Fruit fly (Drosophila melanogaster) whole organism, embryonic: ENCODE measurements around the gene wam.

Source experiments
- Bteb2 ChIP-seq: fragments of 200-800 bp; sonication (Bioruptor generic); optimal IDR thresholded peaks from 2 replicates; lab custom pipeline; 2016; ENCODE audit warnings: missing biosample characterization, missing genetic modification characterization
- CG10462 ChIP-seq: fragments of 200-800 bp; sonication (Bioruptor generic); optimal IDR thresholded peaks from 2 replicates; lab custom pipeline; 2016; ENCODE audit warnings: missing biosample characterization, missing genetic modification characterization
- CG10959 ChIP-seq: fragments of 200-800 bp; sonication (Bioruptor generic); IDR thresholded peaks from 2 replicates; pipeline ENCODE4 v1.3.6; 2022; ENCODE audit warnings: missing biosample characterization, missing genetic modification characterization
- CG14014 ChIP-seq: fragments of 200-800 bp; sonication (Bioruptor generic); IDR thresholded peaks from 2 replicates; pipeline ENCODE4 v1.3.6; 2022; ENCODE audit warnings: missing biosample characterization, missing genetic modification characterization
- CG14050 ChIP-seq: fragments of 200-800 bp; sonication (Bioruptor generic); IDR thresholded peaks from 3 replicates; pipeline ENCODE4 v1.3.6; 2022; ENCODE audit warnings: missing biosample characterization, missing genetic modification characterization
- CG14710 ChIP-seq: fragments of 200-800 bp; sonication (Bioruptor generic); optimal IDR thresholded peaks from 3 replicates; lab custom pipeline; 2019; ENCODE audit warnings: missing biosample characterization, mild to moderate bottlenecking, missing genetic modification characterization, moderate library complexity
- CG15269 ChIP-seq: fragments of 200-800 bp; sonication (Bioruptor generic); optimal IDR thresholded peaks from 2 replicates; lab custom pipeline; 2018; ENCODE audit warnings: missing biosample characterization, mild to moderate bottlenecking, missing genetic modification characterization, moderate library complexity
- CG18476 ChIP-seq: fragments of 200-800 bp; sonication (Bioruptor generic); optimal IDR thresholded peaks from 2 replicates; lab custom pipeline; 2016; ENCODE audit warnings: missing biosample characterization, mild to moderate bottlenecking, missing genetic modification characterization
- CG18599 ChIP-seq: fragments of 200-800 bp; sonication (Bioruptor generic); optimal IDR thresholded peaks from 3 replicates; lab custom pipeline; 2017; ENCODE audit warnings: missing biosample characterization, missing genetic modification characterization, mild to moderate bottlenecking, moderate library complexity, missing genetic modification reagents
- CG2129 ChIP-seq: fragments of 200-800 bp; sonication (Bioruptor generic); IDR thresholded peaks from 2 replicates; pipeline ENCODE4 v1.3.6; 2022; ENCODE audit warnings: missing biosample characterization, missing genetic modification characterization; ENCODE audit not compliant: partially characterized antibody
- CG2202 ChIP-seq: fragments of 200-800 bp; sonication (Bioruptor generic); optimal IDR thresholded peaks from 2 replicates; lab custom pipeline; 2018; ENCODE audit warnings: missing biosample characterization, mild to moderate bottlenecking, missing genetic modification characterization
- CG30403 ChIP-seq: fragments of 200-800 bp; sonication (Bioruptor generic); optimal IDR thresholded peaks from 3 replicates; lab custom pipeline; 2016; ENCODE audit warnings: missing biosample characterization, missing genetic modification characterization
- CG32767 ChIP-seq: fragments of 200-800 bp; sonication (Bioruptor generic); IDR thresholded peaks from 2 replicates; pipeline ENCODE4 v1.3.6; 2022; ENCODE audit warnings: missing biosample characterization, missing genetic modification characterization
- CG3995 ChIP-seq: fragments of 200-800 bp; sonication (Bioruptor generic); optimal IDR thresholded peaks from 3 replicates; lab custom pipeline; 2016; ENCODE audit warnings: missing biosample characterization, missing genetic modification characterization
- CG42726 ChIP-seq: fragments of 200-800 bp; sonication (Bioruptor generic); IDR thresholded peaks from 2 replicates; pipeline ENCODE4 v1.3.6; 2022; ENCODE audit warnings: missing biosample characterization, missing genetic modification characterization; ENCODE audit not compliant: partially characterized antibody
- CG5180 ChIP-seq: fragments of 200-800 bp; sonication (Bioruptor generic); optimal IDR thresholded peaks from 3 replicates; lab custom pipeline; 2017; ENCODE audit warnings: missing biosample characterization, missing genetic modification characterization, mild to moderate bottlenecking, moderate library complexity, missing genetic modification reagents
- CG5245 ChIP-seq: fragments of 200-800 bp; sonication (Bioruptor generic); optimal IDR thresholded peaks from 3 replicates; lab custom pipeline; 2016; ENCODE audit warnings: missing biosample characterization, missing genetic modification characterization
- CG6689 ChIP-seq: fragments of 200-800 bp; sonication (Bioruptor generic); IDR thresholded peaks from 2 replicates; pipeline ENCODE4 v1.3.6; 2022; ENCODE audit warnings: missing biosample characterization, missing genetic modification characterization
- CG7786 ChIP-seq: fragments of 200-800 bp; sonication (Bioruptor generic); optimal IDR thresholded peaks from 2 replicates; lab custom pipeline; 2016; ENCODE audit warnings: missing biosample characterization, missing genetic modification characterization
- CG8765 ChIP-seq: fragments of 200-800 bp; sonication (Bioruptor generic); IDR thresholded peaks from 2 replicates; pipeline ENCODE4 v1.3.6; 2022; ENCODE audit warnings: missing biosample characterization, missing genetic modification characterization
- CG8944 ChIP-seq: fragments of 200-800 bp; sonication (Bioruptor generic); optimal IDR thresholded peaks from 3 replicates; lab custom pipeline; 2016; ENCODE audit warnings: missing biosample characterization, missing genetic modification characterization
- CG9215 ChIP-seq: fragments of 200-800 bp; sonication (Bioruptor generic); IDR thresholded peaks from 2 replicates; pipeline ENCODE4 v1.3.6; 2022; ENCODE audit warnings: missing biosample characterization, missing genetic modification characterization
- CG9609 ChIP-seq: fragments of 200-800 bp; sonication (Bioruptor generic); optimal IDR thresholded peaks from 3 replicates; lab custom pipeline; 2016; ENCODE audit warnings: missing biosample characterization, missing genetic modification characterization
- E2f1 ChIP-seq: fragments of 200-800 bp; sonication (Bioruptor generic); IDR thresholded peaks from 2 replicates; pipeline ENCODE4 v1.3.6; 2022; ENCODE audit warnings: missing biosample characterization, missing genetic modification characterization
- Ets97D ChIP-seq: fragments of 200-800 bp; sonication (Bioruptor generic); optimal IDR thresholded peaks from 3 replicates; lab custom pipeline; 2016; ENCODE audit warnings: missing biosample characterization, missing genetic modification characterization
- HLH3B ChIP-seq: fragments of 200-800 bp; sonication (Bioruptor generic); IDR thresholded peaks from 2 replicates; pipeline ENCODE4 v1.3.6; 2022; ENCODE audit warnings: missing biosample characterization, missing genetic modification characterization
- Hand ChIP-seq: fragments of 200-800 bp; sonication (Bioruptor generic); optimal IDR thresholded peaks from 2 replicates; lab custom pipeline; 2017; ENCODE audit warnings: mild to moderate bottlenecking, missing biosample characterization, missing genetic modification reagents, missing genetic modification characterization
- Hey ChIP-seq: fragments of 200-800 bp; sonication (Bioruptor generic); optimal IDR thresholded peaks from 3 replicates; lab custom pipeline; 2018; ENCODE audit warnings: missing biosample characterization, mild to moderate bottlenecking, missing genetic modification characterization
- MESR4 ChIP-seq: fragments of 200-800 bp; sonication (Bioruptor generic); optimal IDR thresholded peaks from 2 replicates; lab custom pipeline; 2018; ENCODE audit warnings: missing biosample characterization, mild to moderate bottlenecking, missing genetic modification characterization, moderate library complexity
- Nf-YA ChIP-seq: fragments of 200-800 bp; sonication (Bioruptor generic); IDR thresholded peaks from 2 replicates; pipeline ENCODE4 v1.3.6; 2022; ENCODE audit warnings: missing biosample characterization, missing genetic modification characterization
- Scr ChIP-seq: fragments of 200-800 bp; sonication (Bioruptor generic); IDR thresholded peaks from 2 replicates; pipeline ENCODE4 v1.3.6; 2022; ENCODE audit warnings: missing biosample characterization, missing genetic modification characterization; ENCODE audit not compliant: partially characterized antibody
- Sry-β ChIP-seq: fragments of 200-800 bp; sonication (Bioruptor generic); optimal IDR thresholded peaks from 2 replicates; lab custom pipeline; 2018; ENCODE audit warnings: missing biosample characterization, mild to moderate bottlenecking, missing genetic modification characterization, moderate library complexity
- ab ChIP-seq: fragments of 200-800 bp; sonication (Bioruptor generic); optimal IDR thresholded peaks from 2 replicates; lab custom pipeline; 2016; ENCODE audit warnings: missing biosample characterization, missing genetic modification characterization
- bab2 ChIP-seq: fragments of 200-800 bp; sonication (Bioruptor generic); optimal IDR thresholded peaks from 2 replicates; lab custom pipeline; 2016; ENCODE audit warnings: missing biosample characterization, missing genetic modification characterization
- br ChIP-seq: fragments of >200 bp; optimal IDR thresholded peaks from 2 replicates; lab custom pipeline; 2017
- cas ChIP-seq: fragments of 200-800 bp; sonication (Bioruptor generic); IDR thresholded peaks from 2 replicates; pipeline ENCODE4 v1.3.6; 2022; ENCODE audit warnings: missing biosample characterization, missing genetic modification characterization
- cato ChIP-seq: fragments of 200-800 bp; sonication (Bioruptor generic); optimal IDR thresholded peaks from 2 replicates; lab custom pipeline; 2016; ENCODE audit warnings: missing biosample characterization, missing genetic modification characterization, borderline replicate concordance
- crc ChIP-seq: fragments of 200-800 bp; sonication (Bioruptor generic); optimal IDR thresholded peaks from 2 replicates; lab custom pipeline; 2016; ENCODE audit warnings: missing biosample characterization, missing genetic modification characterization
- dmrt11E ChIP-seq: fragments of 200-800 bp; sonication (Bioruptor generic); optimal IDR thresholded peaks from 3 replicates; lab custom pipeline; 2018; ENCODE audit warnings: missing biosample characterization, mild to moderate bottlenecking, missing genetic modification characterization, moderate library complexity
- emc ChIP-seq: fragments of 200-800 bp; sonication (Bioruptor generic); optimal IDR thresholded peaks from 2 replicates; lab custom pipeline; 2016; ENCODE audit warnings: missing biosample characterization, missing genetic modification characterization
- ewg ChIP-seq: fragments of 200-800 bp; sonication (Bioruptor generic); optimal IDR thresholded peaks from 3 replicates; lab custom pipeline; 2017; ENCODE audit warnings: mild to moderate bottlenecking, missing biosample characterization, missing genetic modification reagents, missing genetic modification characterization
- fd102C ChIP-seq: fragments of 200-800 bp; sonication (Bioruptor generic); optimal IDR thresholded peaks from 2 replicates; lab custom pipeline; 2018; ENCODE audit warnings: missing biosample characterization, mild to moderate bottlenecking, missing genetic modification characterization, moderate library complexity
- h ChIP-seq: fragments of >200 bp; optimal IDR thresholded peaks from 2 replicates; lab custom pipeline; 2017
- her ChIP-seq: fragments of 200-800 bp; sonication (Bioruptor generic); optimal IDR thresholded peaks from 2 replicates; lab custom pipeline; 2016; ENCODE audit warnings: missing biosample characterization, missing genetic modification characterization
- kay ChIP-seq: fragments of 200-800 bp; sonication (Bioruptor generic); optimal IDR thresholded peaks from 2 replicates; lab custom pipeline; 2016; ENCODE audit warnings: missing biosample characterization, missing genetic modification characterization
- p53 ChIP-seq: fragments of 200-800 bp; sonication (Bioruptor generic); optimal IDR thresholded peaks from 2 replicates; lab custom pipeline; 2016; ENCODE audit warnings: missing biosample characterization, missing genetic modification characterization
- pb ChIP-seq: fragments of 200-800 bp; sonication (Bioruptor generic); optimal IDR thresholded peaks from 3 replicates; lab custom pipeline; 2016; ENCODE audit warnings: missing biosample characterization, missing genetic modification characterization
- peb ChIP-seq: fragments of 200-800 bp; sonication (Bioruptor generic); IDR thresholded peaks from 2 replicates; pipeline ENCODE4 v1.3.6; 2022; ENCODE audit warnings: missing biosample characterization, missing genetic modification characterization
- schlank ChIP-seq: fragments of 200-800 bp; sonication (Bioruptor generic); optimal IDR thresholded peaks from 2 replicates; lab custom pipeline; 2018; ENCODE audit warnings: missing biosample characterization, mild to moderate bottlenecking, missing genetic modification characterization
- tio ChIP-seq: fragments of 200-800 bp; sonication (Bioruptor generic); optimal IDR thresholded peaks from 2 replicates; lab custom pipeline; 2017; ENCODE audit warnings: missing biosample characterization, missing genetic modification characterization, inconsistent platforms
- usp ChIP-seq: fragments of >200 bp; optimal IDR thresholded peaks from 2 replicates; lab custom pipeline; 2017; ENCODE audit warnings: missing biosample characterization, missing genetic modification characterization
- zf30C ChIP-seq: fragments of 200-800 bp; sonication (Bioruptor generic); optimal IDR thresholded peaks from 3 replicates; lab custom pipeline; 2018; ENCODE audit warnings: missing biosample characterization, mild to moderate bottlenecking, missing genetic modification characterization

The wam gene

dm6 chr3R:23326292-23326691, 38.4 kb upstream of the wam start (continued):
- peak; percentile 77 for TF ChIP-seq kay
- peak; percentile 69 for TF ChIP-seq ewg (GFP tag; lab: Kevin White, UChicago)
- TF ChIP-seq CG18599 (GFP tag; lab: Kevin White, UChicago), result peak; percentile 86
- TF ChIP-seq Nf-YA (GFP tag; lab: Robert Waterston, UW), result peak; percentile 57
- peak; percentile 51; the same call in 1 of the 3 replicates for TF ChIP-seq CG14050
- TF ChIP-seq ab (GFP tag; lab: Kevin White, UChicago), result peak; percentile 83
- TF ChIP-seq Hey (tag; lab: Kevin White, UChicago), result no peak
- TF ChIP-seq CG6689 (GFP tag; lab: Robert Waterston, UW), result peak; percentile 80
- TF ChIP-seq CG14710, result peak; percentile 89
- peak; percentile 40 for TF ChIP-seq p53
- TF ChIP-seq pb, result peak; percentile 85
- TF ChIP-seq her (GFP tag; lab: Kevin White, UChicago), result peak; percentile 85
- TF ChIP-seq bab2 (GFP tag; lab: Kevin White, UChicago), result peak; percentile 82
- TF ChIP-seq Sry-β, result peak; percentile 35
- no peak for TF ChIP-seq CG2129 (GFP tag; lab: Robert Waterston, UW)
- peak; percentile 80 for TF ChIP-seq crc (GFP tag; lab: Kevin White, UChicago)
- TF ChIP-seq CG15269, result peak; percentile 82
- TF ChIP-seq E2f1 (GFP tag; lab: Robert Waterston, UW), result peak; percentile 75
- peak; percentile 63 for TF ChIP-seq Ets97D (GFP tag; lab: Kevin White, UChicago)
- no peak for TF ChIP-seq cas (GFP tag; lab: Robert Waterston, UW)
- TF ChIP-seq CG30403, result peak; percentile 77
- TF ChIP-seq CG9609 (GFP tag; lab: Kevin White, UChicago), result peak; percentile 80
- TF ChIP-seq Hand, result peak; percentile 41
- TF ChIP-seq CG5180, result peak; percentile 61
- TF ChIP-seq fd102C (GFP tag; lab: Kevin White, UChicago), result peak; percentile 59
- peak; percentile 79 for TF ChIP-seq tio (GFP tag; lab: Kevin White, UChicago)
- TF ChIP-seq CG3995, result no peak
- peak; percentile 83 for TF ChIP-seq CG7786 (GFP tag; lab: Kevin White, UChicago)
- no peak for TF ChIP-seq usp (GFP tag; lab: Kevin White, UChicago)
- peak; percentile 87 for TF ChIP-seq CG5245 (GFP tag; lab: Kevin White, UChicago)
- TF ChIP-seq zf30C (GFP tag; lab: Kevin White, UChicago), result peak; percentile 81
- peak; percentile 63; the same call in 1 of the 2 replicates for TF ChIP-seq peb (GFP tag; lab: Robert Waterston, UW)
- no peak for TF ChIP-seq br (lab: Kevin White, UChicago)
- TF ChIP-seq CG8944, result peak; percentile 85
- TF ChIP-seq CG18476 (GFP tag; lab: Kevin White, UChicago), result peak; percentile 77
- TF ChIP-seq CG10462 (GFP tag; lab: Kevin White, UChicago), result peak; percentile 76
- peak; percentile 77 for TF ChIP-seq CG14014 (GFP tag; lab: Robert Waterston, UW)
- no peak for TF ChIP-seq Scr (GFP tag; lab: Robert Waterston, UW)
- TF ChIP-seq CG2202 (tag; lab: Kevin White, UChicago), result peak; percentile 92
- peak; percentile 95 for TF ChIP-seq dmrt11E (tag; lab: Kevin White, UChicago)
- peak; percentile 77 for TF ChIP-seq CG8765 (GFP tag; lab: Robert Waterston, UW)
- peak; percentile 81 for TF ChIP-seq HLH3B
- TF ChIP-seq CG32767 (GFP tag; lab: Robert Waterston, UW), result peak; percentile 78
- TF ChIP-seq MESR4 (GFP tag; lab: Kevin White, UChicago), result peak; percentile 34
- TF ChIP-seq CG10959 (GFP tag; lab: Robert Waterston, UW), result peak; percentile 85
- TF ChIP-seq emc (GFP tag; lab: Kevin White, UChicago), result peak; percentile 33
- peak; percentile 77 for TF ChIP-seq cato (GFP tag; lab: Kevin White, UChicago)
- TF ChIP-seq schlank, result peak; percentile 68
- TF ChIP-seq CG9215 (GFP tag; lab: Robert Waterston, UW), result peak; percentile 58
- no peak for TF ChIP-seq CG42726
- peak; percentile 70 for TF ChIP-seq Bteb2 (GFP tag; lab: Kevin White, UChicago)
- TF ChIP-seq h, result no peak
